Worm (Caenorhabditis elegans) whole organism, midembryonic: ENCODE measurements around the gene dnj-8.

Experiments used
- T22C8.4 ChIP-seq: fragments of 200-800 bp; sonication (Bioruptor generic); IDR thresholded peaks from 2 replicates; pipeline ENCODE4 v1.3.6; 2022; ENCODE audit warnings: missing genetic modification characterization, missing compliant biosample characterization
- cog-1 ChIP-seq: sonication (generic microtip); optimal IDR thresholded peaks from 2 replicates; lab custom pipeline; 2016; ENCODE audit warnings: missing genetic modification characterization, missing compliant biosample characterization
- flt-1 ChIP-seq: fragments of 200-800 bp; sonication (Bioruptor generic); IDR thresholded peaks from 2 replicates; pipeline ENCODE4 v1.3.6; 2022; ENCODE audit warnings: missing genetic modification characterization, missing compliant biosample characterization
- klf-2 ChIP-seq: fragments of 200-800 bp; sonication (Bioruptor generic); conservative IDR thresholded peaks from 2 replicates; pipeline ENCODE4 v1.3.6; 2022; ENCODE audit warnings: missing genetic modification reagents, missing genetic modification characterization, missing compliant biosample characterization
- ref-1 ChIP-seq: fragments of 200-800 bp; sonication (Bioruptor generic); conservative IDR thresholded peaks from 2 replicates; pipeline ENCODE4 v1.3.6; 2022; ENCODE audit warnings: missing genetic modification reagents, missing genetic modification characterization, missing compliant biosample characterization
- tab-1 ChIP-seq: fragments of 200-800 bp; sonication (Bioruptor generic); IDR thresholded peaks from 2 replicates; pipeline ENCODE4 v1.3.6; 2022; ENCODE audit warnings: missing genetic modification characterization, missing compliant biosample characterization
- ztf-23 ChIP-seq: fragments of 200-800 bp; sonication (Bioruptor generic); IDR thresholded peaks from 2 replicates; pipeline ENCODE4 v1.3.6; 2022; ENCODE audit warnings: missing genetic modification reagents, missing genetic modification characterization, missing compliant biosample characterization
- ztf-29 ChIP-seq: fragments of 200-800 bp; sonication (Bioruptor generic); IDR thresholded peaks from 2 replicates; pipeline ENCODE4 v1.3.6; 2022; ENCODE audit warnings: missing genetic modification reagents, missing genetic modification characterization, missing compliant biosample characterization

DNA sequence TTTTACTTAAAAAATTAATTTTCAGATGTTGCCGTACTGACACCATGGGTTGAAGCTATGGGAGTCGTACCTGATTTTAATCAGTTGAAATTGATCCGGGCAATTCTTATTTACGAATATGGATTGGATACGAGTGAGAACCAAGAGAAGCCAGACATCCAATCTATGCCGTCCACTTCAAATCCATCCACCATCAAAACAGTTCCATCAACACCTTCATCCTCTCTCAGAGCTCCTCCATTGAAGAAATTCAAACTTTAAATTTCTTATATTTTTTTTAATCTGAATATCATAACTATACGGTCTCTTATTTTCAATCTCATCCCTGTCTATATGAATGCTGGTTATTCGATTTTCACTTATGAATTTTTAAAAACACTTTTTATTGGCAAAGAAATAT, 39.0 kb downstream of the dnj-8 start:
- no peak for TF ChIP-seq flt-1 (GFP tag; lab: Robert Waterston, UW)
- TF ChIP-seq cog-1 (tag; lab: Kevin White, UChicago), result no peak
- TF ChIP-seq T22C8.4 (GFP tag; lab: Robert Waterston, UW), result no peak
- TF ChIP-seq tab-1 (GFP tag; lab: Robert Waterston, UW), result no peak
- no peak for TF ChIP-seq klf-2 (GFP tag; lab: Robert Waterston, UW)
- TF ChIP-seq ztf-29 (GFP tag; lab: Robert Waterston, UW), result no peak
- TF ChIP-seq ref-1 (GFP tag; lab: Robert Waterston, UW), result no peak
- TF ChIP-seq ztf-23, result no peak
